Worm (Caenorhabditis elegans): Measurements from ENCODE around the gene Y67D8C.7.

- no peak for TF ChIP-seq hmbx-1 (tag; optimal IDR thresholded peaks at IDR 0.05)
- TF ChIP-seq ama-1 (optimal IDR thresholded peaks at IDR 0.05) = no peak
- no peak for TF ChIP-seq scrt-1 (GFP tag; IDR thresholded peaks at IDR 0.05)
- TF ChIP-seq sea-1 (GFP tag; conservative IDR thresholded peaks at IDR 0.05) = no peak
- no peak for TF ChIP-seq hnd-1 (tag; optimal IDR thresholded peaks at IDR 0.05)
Measured at ce11 chrIV:3101208-3101607, 34.5 kb upstream of the Y67D8C.7 start.
